Fruit fly (Drosophila melanogaster) whole organism, adult: ENCODE measurements around the gene CG32437.

Source experiments
- CG12768 ChIP-seq: fragments of 200-800 bp; sonication (Bioruptor generic); optimal IDR thresholded peaks from 2 replicates; lab custom pipeline; 2017; ENCODE audit warnings: missing biosample characterization, missing genetic modification characterization, mild to moderate bottlenecking, moderate library complexity, missing genetic modification reagents
- CG14711 ChIP-seq: fragments of 200-800 bp; sonication (Bioruptor generic); optimal IDR thresholded peaks from 2 replicates; lab custom pipeline; 2018; ENCODE audit warnings: missing biosample characterization, mild to moderate bottlenecking, missing genetic modification characterization, moderate library complexity
- CG1620 ChIP-seq: fragments of 200-800 bp; sonication (Bioruptor generic); optimal IDR thresholded peaks from 2 replicates; lab custom pipeline; 2016; ENCODE audit warnings: missing biosample characterization, missing genetic modification characterization
- CG5204 ChIP-seq: fragments of 200-800 bp; sonication (Bioruptor generic); optimal IDR thresholded peaks from 2 replicates; lab custom pipeline; 2016; ENCODE audit warnings: missing biosample characterization, missing genetic modification characterization
- CG7045 ChIP-seq: fragments of 200-800 bp; sonication (Bioruptor generic); optimal IDR thresholded peaks from 2 replicates; lab custom pipeline; 2017; ENCODE audit warnings: missing biosample characterization, mild to moderate bottlenecking, missing genetic modification characterization
- CG7101 ChIP-seq: fragments of 200-800 bp; sonication (Bioruptor generic); optimal IDR thresholded peaks from 2 replicates; lab custom pipeline; 2018; ENCODE audit warnings: missing biosample characterization, mild to moderate bottlenecking, missing genetic modification characterization, moderate library complexity
- Crg-1 ChIP-seq: fragments of 200-800 bp; sonication (Bioruptor generic); optimal IDR thresholded peaks from 2 replicates; lab custom pipeline; 2016; ENCODE audit warnings: missing biosample characterization, missing genetic modification characterization
- bab1 ChIP-seq: fragments of 200-800 bp; sonication (Bioruptor generic); optimal IDR thresholded peaks from 3 replicates; lab custom pipeline; 2019; ENCODE audit warnings: missing biosample characterization, mild to moderate bottlenecking, missing genetic modification characterization, moderate library complexity
- cnc ChIP-seq, 2 experiments: fragments of >200 bp; optimal IDR thresholded peaks; 2 replicates each; lab custom pipeline; 2017
- kay ChIP-seq: fragments of 200-800 bp; sonication (Bioruptor generic); peaks from one replicate; lab custom pipeline; 2016; ENCODE audit warnings: missing biosample characterization, missing genetic modification characterization, borderline replicate concordance
- ovo ChIP-seq: fragments of 200-800 bp; sonication (Bioruptor generic); optimal IDR thresholded peaks from 2 replicates; lab custom pipeline; 2016; ENCODE audit warnings: missing biosample characterization, missing genetic modification characterization
- toe ChIP-seq: fragments of 200-800 bp; sonication (Bioruptor generic); optimal IDR thresholded peaks from 2 replicates; lab custom pipeline; 2016; ENCODE audit warnings: missing biosample characterization, missing genetic modification characterization

DNA sequence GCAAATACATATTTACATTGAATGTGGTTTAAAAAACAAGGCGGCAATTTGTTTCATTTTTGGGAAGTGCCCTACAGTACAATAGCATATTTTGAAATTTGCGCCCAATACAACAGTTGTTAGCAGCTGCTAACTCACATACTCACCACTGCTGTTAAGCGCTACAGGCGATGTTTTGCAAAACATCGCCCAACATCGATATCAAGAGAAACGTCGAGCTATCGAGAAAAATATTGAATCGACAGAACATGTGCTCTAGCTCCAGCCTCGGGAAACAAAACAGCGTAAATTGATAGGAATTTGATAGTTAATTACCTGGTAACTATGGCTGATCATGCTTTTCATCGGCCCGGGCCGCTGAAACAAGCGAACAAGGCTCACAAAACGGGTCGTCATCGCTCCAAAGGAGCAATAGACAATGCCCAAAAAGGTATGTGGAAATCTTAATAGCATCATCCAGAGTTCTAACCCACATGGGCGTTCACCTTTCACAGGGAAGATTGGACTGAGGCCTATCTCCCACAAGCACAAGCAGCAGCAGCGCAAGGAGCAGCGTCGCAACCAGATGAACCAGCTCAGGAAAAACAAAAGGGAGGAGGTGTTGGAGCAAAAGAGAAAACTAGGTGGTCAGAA, 22.4 kb upstream of the CG32437 start, which contains the start of gene Tsr1:
- TF ChIP-seq CG1620 (no peak), CG7045 (no peak), CG14711 (tag; lab: Kevin White, UChicago) (no peak), ovo (GFP tag; lab: Kevin White, UChicago) (no peak), CG12768 (GFP tag; lab: Kevin White, UChicago) (no peak), CG5204 (no peak), cnc (optimal IDR thresholded peaks at IDR 0.05; lab: Kevin White, UChicago) (no peak), bab1 (no peak), CG7101 (tag; lab: Kevin White, UChicago) (no peak), toe (GFP tag; lab: Kevin White, UChicago) (no peak), Crg-1 (GFP tag; lab: Kevin White, UChicago) (no peak), kay (GFP tag; lab: Kevin White, UChicago) (no peak)
